Worm (Caenorhabditis elegans) whole organism, young adult: Measurements from ENCODE around the gene pitr-3.

Source experiments
- B0019.2 ChIP-seq: fragments of 200-800 bp; sonication (Bioruptor generic); conservative IDR thresholded peaks from 2 replicates; pipeline ENCODE4 v1.3.6; 2022; ENCODE audit warnings: missing genetic modification reagents, missing genetic modification characterization, missing compliant biosample characterization
- C06A6.2 ChIP-seq: fragments of 200-800 bp; sonication (Bioruptor generic); conservative IDR thresholded peaks from 2 replicates; pipeline ENCODE4 v1.3.6; 2022; ENCODE audit warnings: missing genetic modification characterization, missing compliant biosample characterization
- C17E4.6 ChIP-seq: fragments of 200-800 bp; sonication (Bioruptor generic); IDR thresholded peaks from 2 replicates; pipeline ENCODE4 v1.3.6; 2022; ENCODE audit warnings: missing genetic modification reagents, missing genetic modification characterization, missing compliant biosample characterization
- F10E7.11 ChIP-seq: sonication (generic microtip); optimal IDR thresholded peaks from 2 replicates; lab custom pipeline; 2017; ENCODE audit warnings: mild to moderate bottlenecking, missing genetic modification characterization, moderate library complexity, missing compliant biosample characterization
- F39B2.1 ChIP-seq: fragments of 200-800 bp; sonication (Bioruptor generic); IDR thresholded peaks from 2 replicates; pipeline ENCODE4 v1.3.6; 2022; ENCODE audit warnings: missing genetic modification reagents, missing genetic modification characterization, missing compliant biosample characterization
- F57C9.4 ChIP-seq: sonication (generic microtip); optimal IDR thresholded peaks from 2 replicates; lab custom pipeline; 2017; ENCODE audit warnings: mild to moderate bottlenecking, missing genetic modification characterization, missing compliant biosample characterization
- K11D2.4 ChIP-seq: fragments of 200-800 bp; sonication (Bioruptor generic); IDR thresholded peaks from 2 replicates; pipeline ENCODE4 v1.3.6; 2022; ENCODE audit warnings: missing genetic modification reagents, missing genetic modification characterization, missing compliant biosample characterization
- Y56A3A.18 ChIP-seq: fragments of 200-800 bp; sonication (Bioruptor generic); IDR thresholded peaks from 2 replicates; pipeline ENCODE4 v1.3.6; 2022; ENCODE audit warnings: missing genetic modification reagents, missing genetic modification characterization, missing compliant biosample characterization
- Y95B8A.8 ChIP-seq: fragments of 200-800 bp; sonication (Bioruptor generic); IDR thresholded peaks from 2 replicates; pipeline ENCODE4 v1.3.6; 2022; ENCODE audit warnings: missing genetic modification reagents, missing genetic modification characterization, missing compliant biosample characterization
- athp-1 ChIP-seq: sonication (generic microtip); optimal IDR thresholded peaks from 2 replicates; lab custom pipeline; 2017; ENCODE audit warnings: mild to moderate bottlenecking, missing genetic modification characterization, missing compliant biosample characterization
- attf-3 ChIP-seq: fragments of 200-800 bp; sonication (Bioruptor generic); conservative IDR thresholded peaks from 2 replicates; pipeline ENCODE4 v1.3.6; 2022; ENCODE audit warnings: missing genetic modification reagents, missing genetic modification characterization, missing compliant biosample characterization
- attf-5 ChIP-seq: fragments of 200-800 bp; sonication (Bioruptor generic); optimal IDR thresholded peaks from 2 replicates; lab custom pipeline; 2018; ENCODE audit warnings: mild to moderate bottlenecking, missing genetic modification characterization, missing compliant biosample characterization
- ccch-3 ChIP-seq: fragments of 200-800 bp; sonication (Bioruptor generic); optimal IDR thresholded peaks from 2 replicates; lab custom pipeline; 2018; ENCODE audit warnings: mild to moderate bottlenecking, missing genetic modification characterization, missing compliant biosample characterization
- cebp-1 ChIP-seq, 2 experiments: fragments of 200-800 bp in 1 of 2; sonication (Bioruptor generic) in 1 of 2; sonication (generic microtip) in 1 of 2; IDR thresholded peaks in 1 of 2; optimal IDR thresholded peaks in 1 of 2; 2 replicates each; pipeline versions ENCODE4 v1.3.6 to Lab custom; 2017 to 2022; ENCODE audit warnings: missing compliant biosample characterization in 2 of 2, missing genetic modification characterization in 2 of 2, mild to moderate bottlenecking in 1 of 2, missing genetic modification reagents in 1 of 2, moderate library complexity in 1 of 2
- ceh-58 ChIP-seq: fragments of 200-800 bp; sonication (Bioruptor generic); IDR thresholded peaks from 2 replicates; pipeline ENCODE4 v1.3.6; 2022; ENCODE audit warnings: missing genetic modification characterization, missing compliant biosample characterization
- dox-1 ChIP-seq: fragments of 200-800 bp; sonication (Bioruptor generic); IDR thresholded peaks from 2 replicates; pipeline ENCODE4 v1.3.6; 2022; ENCODE audit warnings: missing genetic modification reagents, missing genetic modification characterization, missing compliant biosample characterization
- dpl-1 ChIP-seq: fragments of 150-350 bp; optimal IDR thresholded peaks from 2 replicates; lab custom pipeline; 2014; ENCODE audit warnings: missing biosample characterization, missing genetic modification reagents, missing genetic modification characterization
- egl-44 ChIP-seq: fragments of 200-800 bp; sonication (Bioruptor generic); IDR thresholded peaks from 2 replicates; pipeline ENCODE4 v1.3.6; 2022; ENCODE audit warnings: missing genetic modification reagents, missing genetic modification characterization, missing compliant biosample characterization
- ekl-4 ChIP-seq: fragments of 200-800 bp; sonication (Bioruptor generic); IDR thresholded peaks from 2 replicates; pipeline ENCODE4 v1.3.6; 2022; ENCODE audit warnings: missing genetic modification reagents, missing genetic modification characterization, missing compliant biosample characterization
- gei-17 ChIP-seq: fragments of 200-800 bp; sonication (Bioruptor generic); optimal IDR thresholded peaks from 2 replicates; lab custom pipeline; 2018; ENCODE audit warnings: mild to moderate bottlenecking, missing genetic modification characterization, missing compliant biosample characterization
- hmg-1.2 ChIP-seq: fragments of 200-800 bp; sonication (Bioruptor generic); IDR thresholded peaks from 2 replicates; pipeline ENCODE4 v1.3.6; 2022; ENCODE audit warnings: missing genetic modification reagents, missing genetic modification characterization, missing compliant biosample characterization
- let-607 ChIP-seq, 2 experiments: fragments of 200-800 bp in 1 of 2; sonication (Bioruptor generic) in 1 of 2; sonication (generic microtip) in 1 of 2; optimal IDR thresholded peaks; 2 replicates each; lab custom pipeline; 2016 to 2018; ENCODE audit warnings: mild to moderate bottlenecking in 2 of 2, missing compliant biosample characterization in 2 of 2, missing genetic modification characterization in 2 of 2, moderate library complexity in 2 of 2, missing genotype in 1 of 2
- lir-1 ChIP-seq: fragments of 200-800 bp; sonication (Bioruptor generic); conservative IDR thresholded peaks from 2 replicates; pipeline ENCODE4 v1.3.6; 2022; ENCODE audit warnings: missing genetic modification reagents, missing genetic modification characterization, missing compliant biosample characterization
- lsl-1 ChIP-seq: fragments of 200-800 bp; sonication (Bioruptor generic); optimal IDR thresholded peaks from 2 replicates; lab custom pipeline; 2018; ENCODE audit warnings: mild to moderate bottlenecking, missing genetic modification characterization, moderate library complexity, missing compliant biosample characterization
- lsy-27 ChIP-seq: sonication (generic microtip); optimal IDR thresholded peaks from 2 replicates; lab custom pipeline; 2017; ENCODE audit warnings: missing genetic modification characterization, mild to moderate bottlenecking, missing compliant biosample characterization, antibody characterized with exemption, missing genotype, borderline replicate concordance; ENCODE audit not compliant: insufficient read depth
- madf-10 ChIP-seq: sonication (generic microtip); optimal IDR thresholded peaks from 2 replicates; lab custom pipeline; 2016; ENCODE audit warnings: mild to moderate bottlenecking, missing genetic modification characterization, missing compliant biosample characterization
- mes-4 ChIP-seq: sonication (generic microtip); optimal IDR thresholded peaks from 2 replicates; lab custom pipeline; 2016; ENCODE audit warnings: missing genotype, missing genetic modification characterization, missing compliant biosample characterization
- mxl-1 ChIP-seq: sonication (generic microtip); optimal IDR thresholded peaks from 2 replicates; lab custom pipeline; 2016; ENCODE audit warnings: missing genetic modification characterization, missing compliant biosample characterization
- nfyb-1 ChIP-seq: fragments of 200-800 bp; sonication (Bioruptor generic); IDR thresholded peaks from 2 replicates; pipeline ENCODE4 v1.3.6; 2022; ENCODE audit warnings: missing genetic modification reagents, missing genetic modification characterization, missing compliant biosample characterization
- rec-8 ChIP-seq, 2 experiments: sonication (generic microtip); optimal IDR thresholded peaks; 2 replicates each; lab custom pipeline; 2016; ENCODE audit warnings: mild to moderate bottlenecking in 2 of 2, missing genetic modification characterization in 2 of 2, missing genetic modification reagents in 2 of 2, missing genotype in 2 of 2, missing biosample characterization in 1 of 2, missing compliant biosample characterization in 1 of 2, moderate library complexity in 1 of 2
- rpc-1 ChIP-seq, 2 experiments: fragments of 150-350 bp in 1 of 2; sonication (generic microtip) in 1 of 2; optimal IDR thresholded peaks; 2 replicates each; lab custom pipeline; 2014 to 2018; ENCODE audit warnings: missing biosample characterization in 1 of 2, missing genetic modification characterization in 1 of 2, missing genetic modification reagents in 1 of 2, missing genotype in 1 of 2
- sea-2 ChIP-seq: fragments of 200-800 bp; sonication (Bioruptor generic); IDR thresholded peaks from 2 replicates; pipeline ENCODE4 v1.3.6; 2022; ENCODE audit warnings: missing genetic modification characterization, missing compliant biosample characterization
- sptf-2 ChIP-seq: fragments of 200-800 bp; sonication (Bioruptor generic); optimal IDR thresholded peaks from 2 replicates; lab custom pipeline; 2018; ENCODE audit warnings: mild to moderate bottlenecking, missing genetic modification characterization, missing compliant biosample characterization
- tlf-1 ChIP-seq: fragments of 200-800 bp; sonication (Bioruptor generic); optimal IDR thresholded peaks from 2 replicates; lab custom pipeline; 2018; ENCODE audit warnings: mild to moderate bottlenecking, missing genetic modification characterization, missing compliant biosample characterization
- unc-130 ChIP-seq: sonication (generic microtip); optimal IDR thresholded peaks from 2 replicates; lab custom pipeline; 2016; ENCODE audit warnings: missing genetic modification reagents, missing genetic modification characterization, missing compliant biosample characterization
- ztf-22 ChIP-seq: fragments of 200-800 bp; sonication (Bioruptor generic); optimal IDR thresholded peaks from 2 replicates; lab custom pipeline; 2018; ENCODE audit warnings: mild to moderate bottlenecking, missing genetic modification characterization, moderate library complexity, missing compliant biosample characterization
- ztf-26 ChIP-seq: sonication (generic microtip); optimal IDR thresholded peaks from 2 replicates; lab custom pipeline; 2017; ENCODE audit warnings: missing genetic modification characterization, missing compliant biosample characterization
- ztf-28 ChIP-seq: fragments of 200-800 bp; sonication (Bioruptor generic); IDR thresholded peaks from 2 replicates; pipeline ENCODE4 v1.3.6; 2022; ENCODE audit warnings: missing genetic modification reagents, missing genetic modification characterization, missing compliant biosample characterization
- ztf-3 ChIP-seq: fragments of 200-800 bp; sonication (Bioruptor generic); optimal IDR thresholded peaks from 2 replicates; lab custom pipeline; 2018; ENCODE audit warnings: mild to moderate bottlenecking, missing genetic modification characterization, missing compliant biosample characterization

Gene pitr-3

DNA sequence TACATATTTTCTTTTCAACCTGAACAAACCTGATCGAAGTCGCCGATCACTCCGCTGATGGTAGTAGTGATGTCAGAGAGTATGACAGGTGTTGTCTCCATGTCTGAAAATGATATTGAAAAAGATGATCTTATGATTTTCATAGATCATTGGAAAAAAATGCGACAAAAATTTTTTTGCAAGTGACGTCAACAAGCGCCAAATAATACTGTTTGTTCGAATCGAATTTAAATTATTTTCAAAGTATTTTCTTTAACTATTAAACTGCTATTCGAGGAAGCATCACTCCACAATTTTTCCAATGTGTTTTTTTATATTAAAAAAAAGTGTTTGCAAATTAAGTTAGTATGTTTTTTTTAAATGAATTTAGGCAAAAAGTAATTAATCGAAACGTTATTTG is 3.6 kb downstream of the pitr-3 start, which contains the start of gene pitr-2:
Gene pitr-2 (minus strand): TSS at position 101 of the 400 bp plus-strand sequence.
- TF ChIP-seq tlf-1 (no peak), ccch-3 (GFP tag; lab: Kevin White, UChicago) (no peak), C06A6.2 (GFP tag; lab: Robert Waterston, UW) (no peak), lsl-1 (GFP tag; lab: Kevin White, UChicago) (no peak), ztf-28 (GFP tag; lab: Robert Waterston, UW) (no peak), F39B2.1 (GFP tag; lab: Robert Waterston, UW) (no peak), hmg-1.2 (no peak), sea-2 (GFP tag; lab: Robert Waterston, UW) (no peak)

DNA sequence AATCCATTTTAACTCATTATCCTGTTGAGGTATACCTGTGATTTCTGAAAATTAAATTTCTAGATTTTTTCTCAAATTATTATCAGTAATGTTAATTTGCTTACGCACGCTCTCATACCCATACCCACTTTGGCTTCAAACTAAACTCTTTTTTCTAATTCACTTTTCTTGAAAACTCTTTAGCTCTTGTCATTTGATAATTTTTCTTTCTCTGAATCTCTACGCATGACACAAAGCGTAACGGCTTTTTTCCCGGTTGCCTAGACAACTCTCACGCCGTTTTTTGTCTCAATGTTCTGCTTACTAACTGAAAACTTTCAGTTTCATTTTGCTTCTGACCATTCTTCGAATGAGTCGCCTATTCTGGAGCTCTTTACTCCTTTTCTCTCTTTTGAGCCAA is 7.2 kb downstream of the pitr-3 start, which contains the start of gene B0222.1:
Gene B0222.1 (plus strand): TSS at position 306 of the 400 bp plus-strand sequence.
- TF ChIP-seq ztf-28 (GFP tag; lab: Robert Waterston, UW) (no peak), let-607 (tag; optimal IDR thresholded peaks at IDR 0.05; lab: Kevin White, UChicago) (no peak), egl-44 (GFP tag; lab: Robert Waterston, UW) (no peak), mes-4 (tag; lab: Kevin White, UChicago) (no peak)
- TF ChIP-seq, all 124 proteins: peak for 0

DNA sequence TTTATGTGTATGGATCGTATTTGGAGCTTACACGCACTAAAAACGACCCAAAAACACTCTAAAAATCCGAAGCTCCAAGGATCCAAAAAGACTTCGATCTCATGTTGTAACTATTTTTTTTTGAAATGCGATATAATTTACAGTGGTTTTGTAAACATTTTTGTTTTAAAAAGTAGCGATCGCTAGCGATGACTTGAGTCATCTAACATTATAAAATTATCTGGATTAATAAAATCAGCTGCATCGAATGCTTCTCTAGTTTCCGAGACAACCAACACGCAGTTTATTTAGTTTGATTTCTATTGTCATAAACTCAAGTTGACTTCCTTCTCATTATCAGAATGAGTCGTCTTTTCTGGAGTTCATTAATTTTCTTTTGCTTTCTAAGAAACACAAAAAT is 9.2 kb downstream of the pitr-3 start, which contains the start of gene F21C10.1:
Gene F21C10.1 (plus strand): TSS at position 301 of the 400 bp plus-strand sequence.
- TF ChIP-seq attf-3 (GFP tag; lab: Robert Waterston, UW) (no peak), ztf-26 (tag; lab: Kevin White, UChicago) (no peak), C06A6.2 (GFP tag; lab: Robert Waterston, UW) (no peak), lsy-27 (tag; lab: Kevin White, UChicago) (no peak), ekl-4 (GFP tag; lab: Robert Waterston, UW) (no peak), mxl-1 (tag; lab: Kevin White, UChicago) (no peak), dox-1 (GFP tag; lab: Robert Waterston, UW) (no peak), rpc-1 (optimal IDR thresholded peaks at IDR 0.05; lab: Kevin White, UChicago) (no peak), rpc-1 (tag; optimal IDR thresholded peaks at IDR 0.05; lab: Kevin White, UChicago) (no peak), F57C9.4 (tag; lab: Kevin White, UChicago) (no peak), egl-44 (GFP tag; lab: Robert Waterston, UW) (no peak)

DNA sequence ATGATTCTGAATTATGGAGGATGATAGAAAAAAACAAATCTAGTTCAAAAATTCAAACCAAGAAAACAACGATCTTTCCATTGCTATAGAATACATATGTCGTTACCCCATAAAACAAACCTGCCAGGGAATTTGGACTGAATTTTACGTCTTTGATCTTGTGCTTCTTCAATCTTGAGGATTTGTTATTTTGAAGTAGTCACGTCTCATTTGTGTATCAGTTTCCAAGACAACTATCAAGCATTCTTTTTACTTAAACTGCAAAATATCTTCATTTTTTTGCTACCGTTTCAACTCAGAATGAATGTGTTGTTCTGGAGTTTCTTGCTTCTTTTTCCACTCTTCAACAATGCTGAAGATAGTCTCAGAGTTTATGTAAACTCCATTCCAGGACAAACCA is 10.4 kb downstream of the pitr-3 start, which contains the start of gene F21C10.19:
Gene F21C10.19 (plus strand): TSS at position 301 of the 400 bp plus-strand sequence.
- no peak for TF ChIP-seq gei-17 (GFP tag; lab: Kevin White, UChicago)
- TF ChIP-seq, all 124 proteins: peak for 0

DNA sequence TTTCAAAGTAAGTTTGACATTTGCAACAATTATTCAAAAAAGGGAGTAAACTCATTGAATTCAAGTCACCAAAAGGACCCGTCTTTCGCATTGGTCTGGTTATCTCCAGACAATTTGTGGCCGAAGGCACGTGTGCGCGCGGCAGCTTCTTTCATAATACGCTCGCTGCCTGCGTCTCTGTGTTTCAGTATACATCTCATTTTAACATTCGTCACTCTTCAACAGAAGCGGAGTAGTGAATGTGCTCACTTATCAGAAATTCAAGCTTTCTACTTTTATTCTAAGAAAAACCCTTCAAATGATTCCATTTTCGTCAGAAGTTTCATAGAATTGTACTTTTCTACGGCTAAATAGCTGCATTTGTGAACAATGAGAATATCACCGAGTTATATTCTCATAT is 12.6 kb downstream of the pitr-3 start:
- TF ChIP-seq Y95B8A.8 (GFP tag; lab: Robert Waterston, UW) = no peak
- TF ChIP-seq ekl-4 (GFP tag; lab: Robert Waterston, UW) = no peak
- TF ChIP-seq cebp-1 (GFP tag; IDR thresholded peaks at IDR 0.05; lab: Robert Waterston, UW) = peak; percentile 71; the same call in 1 of the 2 replicates
- peak; percentile 92 for TF ChIP-seq cebp-1 (tag; optimal IDR thresholded peaks at IDR 0.05; lab: Kevin White, UChicago)
- no peak for TF ChIP-seq ceh-58 (GFP tag; lab: Robert Waterston, UW)
- TF ChIP-seq lir-1 (GFP tag; lab: Robert Waterston, UW) = no peak
- no peak for TF ChIP-seq dpl-1 (GFP tag; lab: Kevin White, UChicago)
- no peak for TF ChIP-seq ztf-22
- TF ChIP-seq unc-130 (GFP tag; lab: Kevin White, UChicago) = no peak
- TF ChIP-seq athp-1 (tag; lab: Kevin White, UChicago) = no peak
- TF ChIP-seq hmg-1.2 = peak; percentile 73; the same call in 1 of the 2 replicates
- TF ChIP-seq K11D2.4 = no peak
- no peak for TF ChIP-seq ztf-3 (GFP tag; lab: Kevin White, UChicago)
- TF ChIP-seq F10E7.11 = no peak
- TF ChIP-seq rec-8 (tag; optimal IDR thresholded peaks at IDR 0.05; lab: Kevin White, UChicago) = no peak
- no peak for TF ChIP-seq attf-5 (GFP tag; lab: Kevin White, UChicago)
- no peak for TF ChIP-seq tlf-1
- no peak for TF ChIP-seq sptf-2
- TF ChIP-seq C17E4.6 = no peak
- no peak for TF ChIP-seq Y56A3A.18 (GFP tag; lab: Robert Waterston, UW)
- no peak for TF ChIP-seq madf-10
- no peak for TF ChIP-seq B0019.2 (GFP tag; lab: Robert Waterston, UW)
- 0 out of 2 replicates have a peak, but pooled peaks have one; percentile 9 for TF ChIP-seq nfyb-1 (GFP tag; lab: Robert Waterston, UW)
